Fruit fly (Drosophila melanogaster): ENCODE results near the gene CG2972.

- TF ChIP-seq psq (optimal IDR thresholded peaks at IDR 0.05) (no peak), CG8478 (optimal IDR thresholded peaks at IDR 0.05) (no peak), EcR (GFP tag; optimal IDR thresholded peaks at IDR 0.05) (no peak)
These were observed 30.4 kb upstream of the CG2972 start, which contains the start of gene Yp2 for dm6 chrX:10052549-10052948.

Data from whole organism.